ENCODE assay signal across 1 fruit fly cellular context in the genomic region with DNA sequence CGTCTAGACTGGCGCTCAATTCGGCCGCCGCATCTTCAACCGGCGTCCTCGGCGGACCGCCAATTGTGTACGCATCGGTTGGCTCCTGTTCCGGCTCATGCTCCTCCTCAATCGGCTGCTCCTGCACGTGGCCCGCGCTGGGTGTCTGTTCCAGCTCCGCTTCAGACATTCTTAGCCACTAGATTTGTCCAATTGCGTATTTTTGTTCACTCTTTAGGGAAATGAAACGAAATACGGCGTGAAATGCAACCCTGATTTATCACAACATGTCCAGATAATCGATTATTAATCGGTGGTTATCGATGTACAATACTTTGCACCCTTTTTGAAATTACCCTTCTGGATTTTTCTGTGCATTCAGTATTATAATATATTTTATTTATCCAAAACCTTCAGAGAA.
TF ChIP-seq lines count a peak whose summit lies in the region.

TSS of gene mof (minus strand) at position 270 of the 400 bp plus-strand sequence.

TF ChIP-seq in whole organism, embryonic, 481 proteins besides CTCF, POLR2A, EP300 and RAD21 (continued from another document):
- TF ChIP-seq nom (GFP tag; optimal IDR thresholded peaks at IDR 0.05; lab: Kevin White, UChicago), result peak; percentile 18
- no peak for TF ChIP-seq CG12104 (GFP tag; optimal IDR thresholded peaks at IDR 0.05; lab: Kevin White, UChicago)
- TF ChIP-seq Ravus (GFP tag; IDR thresholded peaks at IDR 0.05; lab: Robert Waterston, UW), result no peak
- TF ChIP-seq vnd (GFP tag; IDR thresholded peaks at IDR 0.05; lab: Robert Waterston, UW; ENCODE audit: partially characterized antibody), result peak; percentile 76
- TF ChIP-seq CG11398 (GFP tag; optimal IDR thresholded peaks at IDR 0.05; lab: Kevin White, UChicago), result no peak
- TF ChIP-seq HLH4C (GFP tag; IDR thresholded peaks at IDR 0.05; lab: Robert Waterston, UW; ENCODE audit: partially characterized antibody), result peak; percentile 87
- no peak for TF ChIP-seq Atf6 (GFP tag; IDR thresholded peaks at IDR 0.05; lab: Robert Waterston, UW)
- TF ChIP-seq hth (optimal IDR thresholded peaks at IDR 0.05; lab: Kevin White, UChicago), result no peak
- TF ChIP-seq Side (GFP tag; optimal IDR thresholded peaks at IDR 0.05; lab: Kevin White, UChicago), result no peak
- TF ChIP-seq Lhr (GFP tag; optimal IDR thresholded peaks at IDR 0.05; lab: Kevin White, UChicago), result no peak
- TF ChIP-seq Bteb2 (GFP tag; optimal IDR thresholded peaks at IDR 0.05; lab: Kevin White, UChicago), result no peak
- TF ChIP-seq CG14710 (tag; optimal IDR thresholded peaks at IDR 0.05; lab: Kevin White, UChicago), result peak; percentile 3
- TF ChIP-seq CG17385 (GFP tag; optimal IDR thresholded peaks at IDR 0.05; lab: Kevin White, UChicago), result no peak
- TF ChIP-seq CG15269 (tag; optimal IDR thresholded peaks at IDR 0.05; lab: Kevin White, UChicago), result no peak
- TF ChIP-seq Nf-YA (GFP tag; IDR thresholded peaks at IDR 0.05; lab: Robert Waterston, UW), result no peak
- no peak for TF ChIP-seq Six4 (GFP tag; optimal IDR thresholded peaks at IDR 0.05; lab: Kevin White, UChicago)
- TF ChIP-seq her (GFP tag; optimal IDR thresholded peaks at IDR 0.05; lab: Kevin White, UChicago), result no peak
- no peak for TF ChIP-seq NC2β (GFP tag; optimal IDR thresholded peaks at IDR 0.05; lab: Kevin White, UChicago)
- TF ChIP-seq dysf (GFP tag; IDR thresholded peaks at IDR 0.05; lab: Robert Waterston, UW), result no peak
- TF ChIP-seq CG4854 (GFP tag; optimal IDR thresholded peaks at IDR 0.05; lab: Kevin White, UChicago), result no peak
- TF ChIP-seq CG31365 (tag; optimal IDR thresholded peaks at IDR 0.05; lab: Kevin White, UChicago), result no peak
- TF ChIP-seq CG8388 (GFP tag; optimal IDR thresholded peaks at IDR 0.05; lab: Kevin White, UChicago), result no peak
- TF ChIP-seq trh (GFP tag; optimal IDR thresholded peaks at IDR 0.05; lab: Kevin White, UChicago), result no peak
- no peak for TF ChIP-seq CG17359 (tag; optimal IDR thresholded peaks at IDR 0.05; lab: Kevin White, UChicago)
- TF ChIP-seq CG8478 (optimal IDR thresholded peaks at IDR 0.05; lab: Kevin White, UChicago), result no peak
- TF ChIP-seq CG12155 (GFP tag; optimal IDR thresholded peaks at IDR 0.05; lab: Kevin White, UChicago), result no peak
- TF ChIP-seq chinmo (GFP tag; IDR thresholded peaks at IDR 0.05; lab: Robert Waterston, UW; ENCODE audit: partially characterized antibody), result peak; percentile 67; the same call in 1 of the 4 replicates
- peak; percentile 61; the same call in 2 of the 3 replicates for TF ChIP-seq Opbp (GFP tag; IDR thresholded peaks at IDR 0.05; lab: Robert Waterston, UW; ENCODE audit: partially characterized antibody)
- no peak for TF ChIP-seq eyg (GFP tag; optimal IDR thresholded peaks at IDR 0.05; lab: Kevin White, UChicago)
- no peak for TF ChIP-seq lilli (GFP tag; optimal IDR thresholded peaks at IDR 0.05; lab: Kevin White, UChicago)
- no peak for TF ChIP-seq HLH54F (GFP tag; optimal IDR thresholded peaks at IDR 0.05; lab: Kevin White, UChicago)
- no peak for TF ChIP-seq HLH3B (GFP tag; IDR thresholded peaks at IDR 0.05; lab: Robert Waterston, UW)
- TF ChIP-seq chm (GFP tag; IDR thresholded peaks at IDR 0.05; lab: Robert Waterston, UW), result no peak
- no peak for TF ChIP-seq CG10147 (GFP tag; optimal IDR thresholded peaks at IDR 0.05; lab: Kevin White, UChicago)
- no peak for TF ChIP-seq nerfin-1 (tag; optimal IDR thresholded peaks at IDR 0.05; lab: Kevin White, UChicago)
- no peak for TF ChIP-seq Hand (GFP tag; optimal IDR thresholded peaks at IDR 0.05; lab: Kevin White, UChicago)
- no peak for TF ChIP-seq emc (GFP tag; optimal IDR thresholded peaks at IDR 0.05; lab: Kevin White, UChicago)
- TF ChIP-seq lola (GFP tag; optimal IDR thresholded peaks at IDR 0.05; lab: Kevin White, UChicago), result no peak
- no peak for TF ChIP-seq CG7987 (GFP tag; optimal IDR thresholded peaks at IDR 0.05; lab: Kevin White, UChicago)
- TF ChIP-seq ase (GFP tag; IDR thresholded peaks at IDR 0.05; lab: Robert Waterston, UW), result no peak
- TF ChIP-seq ap (GFP tag; IDR thresholded peaks at IDR 0.05; lab: Robert Waterston, UW), result no peak
- TF ChIP-seq Ada2b (GFP tag; IDR thresholded peaks at IDR 0.05; lab: Robert Waterston, UW), result no peak
- no peak for TF ChIP-seq gsb-n (tag; optimal IDR thresholded peaks at IDR 0.05; lab: Kevin White, UChicago)
- TF ChIP-seq CG31224 (GFP tag; IDR thresholded peaks at IDR 0.05; lab: Robert Waterston, UW), result no peak
- TF ChIP-seq CG11247 (GFP tag; IDR thresholded peaks at IDR 0.05; lab: Robert Waterston, UW), result no peak
- no peak for TF ChIP-seq CG2889 (GFP tag; IDR thresholded peaks at IDR 0.05; lab: Robert Waterston, UW)
- no peak for TF ChIP-seq Lpt (GFP tag; optimal IDR thresholded peaks at IDR 0.05; lab: Kevin White, UChicago)
- no peak for TF ChIP-seq Asciz (GFP tag; optimal IDR thresholded peaks at IDR 0.05; lab: Kevin White, UChicago)
- TF ChIP-seq disco-r (GFP tag; optimal IDR thresholded peaks at IDR 0.05; lab: Kevin White, UChicago), result no peak
- no peak for TF ChIP-seq Rx (GFP tag; IDR thresholded peaks at IDR 0.05; lab: Robert Waterston, UW)
- no peak for TF ChIP-seq bab2 (GFP tag; optimal IDR thresholded peaks at IDR 0.05; lab: Kevin White, UChicago)
- no peak for TF ChIP-seq Hey (tag; optimal IDR thresholded peaks at IDR 0.05; lab: Kevin White, UChicago)
- no peak for TF ChIP-seq CG33557 (GFP tag; optimal IDR thresholded peaks at IDR 0.05; lab: Kevin White, UChicago)
- peak; percentile 54 for TF ChIP-seq CG4617 (GFP tag; optimal IDR thresholded peaks at IDR 0.05; lab: Kevin White, UChicago; ENCODE audit: borderline replicate concordance)
- no peak for TF ChIP-seq CG10366 (GFP tag; IDR thresholded peaks at IDR 0.05; lab: Robert Waterston, UW)
- TF ChIP-seq da (GFP tag; optimal IDR thresholded peaks at IDR 0.05; lab: Kevin White, UChicago), result no peak
- no peak for TF ChIP-seq Vsx1 (GFP tag; optimal IDR thresholded peaks at IDR 0.05; lab: Kevin White, UChicago)
- TF ChIP-seq usp (GFP tag; optimal IDR thresholded peaks at IDR 0.05; lab: Kevin White, UChicago), result no peak
- TF ChIP-seq Sry-β (GFP tag; optimal IDR thresholded peaks at IDR 0.05; lab: Kevin White, UChicago), result no peak
- TF ChIP-seq gcm (GFP tag; optimal IDR thresholded peaks at IDR 0.05; lab: Kevin White, UChicago), result no peak
- no peak for TF ChIP-seq Doc2 (GFP tag; IDR thresholded peaks at IDR 0.05; lab: Robert Waterston, UW)
- no peak for TF ChIP-seq cg (GFP tag; optimal IDR thresholded peaks at IDR 0.05; lab: Kevin White, UChicago)
- no peak for TF ChIP-seq Neu2 (GFP tag; optimal IDR thresholded peaks at IDR 0.05; lab: Kevin White, UChicago; ENCODE audit: borderline replicate concordance)
- no peak for TF ChIP-seq CG10321 (GFP tag; IDR thresholded peaks at IDR 0.05; lab: Robert Waterston, UW)
- no peak for TF ChIP-seq CG1792 (GFP tag; optimal IDR thresholded peaks at IDR 0.05; lab: Kevin White, UChicago)
- TF ChIP-seq CG10654 (GFP tag; optimal IDR thresholded peaks at IDR 0.05; lab: Kevin White, UChicago), result no peak
- no peak for TF ChIP-seq CG4328 (GFP tag; optimal IDR thresholded peaks at IDR 0.05; lab: Kevin White, UChicago)
- no peak for TF ChIP-seq Oaz (GFP tag; IDR thresholded peaks at IDR 0.05; lab: Robert Waterston, UW)
- TF ChIP-seq CG17186 (GFP tag; optimal IDR thresholded peaks at IDR 0.05; lab: Kevin White, UChicago), result no peak
- TF ChIP-seq CG9817 (tag; optimal IDR thresholded peaks at IDR 0.05; lab: Kevin White, UChicago), result no peak
- TF ChIP-seq CG13123 (GFP tag; optimal IDR thresholded peaks at IDR 0.05; lab: Kevin White, UChicago), result no peak
- no peak for TF ChIP-seq Pdp1 (GFP tag; optimal IDR thresholded peaks at IDR 0.05; lab: Kevin White, UChicago)
- TF ChIP-seq gfzf (GFP tag; optimal IDR thresholded peaks at IDR 0.05; lab: Kevin White, UChicago), result no peak
- TF ChIP-seq Fer2 (tag; optimal IDR thresholded peaks at IDR 0.05; lab: Kevin White, UChicago), result no peak
- TF ChIP-seq CG1603 (tag; optimal IDR thresholded peaks at IDR 0.05; lab: Kevin White, UChicago), result no peak
- no peak for TF ChIP-seq CG3726 (GFP tag; IDR thresholded peaks at IDR 0.05; lab: Robert Waterston, UW)
- no peak for TF ChIP-seq CG11723 (GFP tag; optimal IDR thresholded peaks at IDR 0.05; lab: Kevin White, UChicago)
- no peak for TF ChIP-seq Adf1 (GFP tag; IDR thresholded peaks at IDR 0.05; lab: Robert Waterston, UW)
- TF ChIP-seq CG2712 (tag; optimal IDR thresholded peaks at IDR 0.05; lab: Kevin White, UChicago), result peak; percentile 27
- TF ChIP-seq pan (optimal IDR thresholded peaks at IDR 0.05; lab: Kevin White, UChicago), result no peak
- no peak for TF ChIP-seq pan (GFP tag; optimal IDR thresholded peaks at IDR 0.05 in 1 of 2, IDR thresholded peaks at IDR 0.05 in 1 of 2)
- no peak for TF ChIP-seq Jarid2 (GFP tag; optimal IDR thresholded peaks at IDR 0.05; lab: Kevin White, UChicago)
- no peak for TF ChIP-seq Taf1 (GFP tag; IDR thresholded peaks at IDR 0.05; lab: Robert Waterston, UW)
- no peak for TF ChIP-seq ash1 (GFP tag; optimal IDR thresholded peaks at IDR 0.05; lab: Kevin White, UChicago)
- TF ChIP-seq Atf3 (GFP tag; optimal IDR thresholded peaks at IDR 0.05; lab: Kevin White, UChicago), result no peak
- TF ChIP-seq gsb (GFP tag; IDR thresholded peaks at IDR 0.05; lab: Robert Waterston, UW), result no peak
- no peak for TF ChIP-seq CG2129 (GFP tag; IDR thresholded peaks at IDR 0.05; lab: Robert Waterston, UW; ENCODE audit: partially characterized antibody)
- TF ChIP-seq stc (GFP tag; IDR thresholded peaks at IDR 0.05; lab: Robert Waterston, UW), result no peak
- peak; percentile 74 for TF ChIP-seq zen2 (GFP tag; IDR thresholded peaks at IDR 0.05; lab: Robert Waterston, UW; ENCODE audit: partially characterized antibody)
- TF ChIP-seq Bdp1 (GFP tag; optimal IDR thresholded peaks at IDR 0.05; lab: Kevin White, UChicago), result no peak
